Fruit fly (Drosophila melanogaster): Measurements from ENCODE around the gene dnt.

The dnt gene

DNA sequence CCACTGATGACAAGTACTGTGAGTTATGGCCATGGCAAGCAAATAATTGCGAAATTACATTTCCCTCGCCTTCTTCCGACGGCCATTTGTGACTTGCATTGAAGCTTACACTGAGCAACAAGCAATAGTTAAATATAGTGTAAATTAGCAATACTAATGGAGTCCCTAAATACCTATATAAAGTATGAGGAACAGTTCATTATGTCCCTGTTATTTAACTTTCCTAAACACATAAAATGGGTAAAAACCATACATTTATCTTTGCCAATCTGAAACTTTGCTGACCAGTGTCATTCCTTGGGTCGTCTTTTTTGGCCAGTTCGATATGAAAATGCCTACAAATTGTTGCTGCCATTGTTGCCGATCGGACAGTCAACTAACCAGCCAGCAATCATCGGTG is 37.6 kb downstream of the dnt start (continued):
- no peak for TF ChIP-seq CG16779 (tag; optimal IDR thresholded peaks at IDR 0.05)
- peak; percentile 81 for TF ChIP-seq svp (GFP tag)
- TF ChIP-seq Lpt (GFP tag; optimal IDR thresholded peaks at IDR 0.05), result peak; percentile 74
- peak; percentile 87 for TF ChIP-seq CG15336 (GFP tag; IDR thresholded peaks at IDR 0.05)
- peak; percentile 69 for TF ChIP-seq Ets96B (tag; optimal IDR thresholded peaks at IDR 0.05)
- peak; percentile 66 for TF ChIP-seq Gug (GFP tag; IDR thresholded peaks at IDR 0.05)
- TF ChIP-seq pdm3 (GFP tag; optimal IDR thresholded peaks at IDR 0.05), result peak; percentile 76
- TF ChIP-seq CG9139 (GFP tag; optimal IDR thresholded peaks at IDR 0.05), result peak; percentile 22
- peak; percentile 76 for TF ChIP-seq CG4318 (GFP tag; optimal IDR thresholded peaks at IDR 0.05)
- TF ChIP-seq topi (GFP tag; optimal IDR thresholded peaks at IDR 0.05), result peak; percentile 59
- TF ChIP-seq dac (GFP tag; optimal IDR thresholded peaks at IDR 0.05), result peak; percentile 69
- TF ChIP-seq vri (GFP tag; optimal IDR thresholded peaks at IDR 0.05), result peak; percentile 0
- peak; percentile 54 for TF ChIP-seq CG10669 (GFP tag; optimal IDR thresholded peaks at IDR 0.05)
- peak; percentile 84 for TF ChIP-seq CG8119 (GFP tag; IDR thresholded peaks at IDR 0.05)
- peak; percentile 32 for TF ChIP-seq CG11762 (GFP tag; optimal IDR thresholded peaks at IDR 0.05; ENCODE audit: insufficient read depth)
- peak; percentile 10 for TF ChIP-seq CG11902 (GFP tag; optimal IDR thresholded peaks at IDR 0.05)
- TF ChIP-seq fkh (GFP tag; optimal IDR thresholded peaks at IDR 0.05), result no peak
- peak; percentile 71 for TF ChIP-seq CG3919 (GFP tag; optimal IDR thresholded peaks at IDR 0.05)
- peak; percentile 38 for TF ChIP-seq CG6808 (GFP tag; optimal IDR thresholded peaks at IDR 0.05)
- TF ChIP-seq Eip75B (GFP tag; optimal IDR thresholded peaks at IDR 0.05), result peak; percentile 62
- peak; percentile 36 for TF ChIP-seq fd59A (GFP tag; optimal IDR thresholded peaks at IDR 0.05)
- TF ChIP-seq esn (GFP tag; optimal IDR thresholded peaks at IDR 0.05), result peak; percentile 52
- TF ChIP-seq Hr4 (GFP tag; optimal IDR thresholded peaks at IDR 0.05), result peak; percentile 86
- peak in 1 of 2 experiments; percentile 57 for TF ChIP-seq salr (GFP tag; optimal IDR thresholded peaks at IDR 0.05)
- TF ChIP-seq Ets21C (GFP tag; optimal IDR thresholded peaks at IDR 0.05), result peak; percentile 15
- TF ChIP-seq CG6854 (GFP tag; optimal IDR thresholded peaks at IDR 0.05), result no peak
- peak; percentile 44 for TF ChIP-seq dsx (GFP tag; optimal IDR thresholded peaks at IDR 0.05; ENCODE audit: poor library complexity, severe bottlenecking)

dm6 chr2L:19324737-19325136 is 38.3 kb downstream of the dnt start:
- TF ChIP-seq Lpt (GFP tag; optimal IDR thresholded peaks at IDR 0.05) (no peak), Met (GFP tag; optimal IDR thresholded peaks at IDR 0.05) (no peak), Eip78C (GFP tag) (no peak), CG3032 (tag; optimal IDR thresholded peaks at IDR 0.05) (no peak), Gug (GFP tag; IDR thresholded peaks at IDR 0.05) (no peak)

- TF ChIP-seq Eip93F (GFP tag; optimal IDR thresholded peaks at IDR 0.05) (no peak), svp (GFP tag) (peak; percentile 61), CG6854 (GFP tag; optimal IDR thresholded peaks at IDR 0.05) (peak; percentile 64), CG6808 (GFP tag; optimal IDR thresholded peaks at IDR 0.05) (peak; percentile 1), Lpt (GFP tag; optimal IDR thresholded peaks at IDR 0.05) (no peak), Eip78C (GFP tag) (peak; percentile 24), Sox102F (GFP tag; optimal IDR thresholded peaks at IDR 0.05) (peak; percentile 9), CG8119 (GFP tag; IDR thresholded peaks at IDR 0.05) (no peak)
These were observed 39.5 kb downstream of the dnt start for dm6 chr2L:19323530-19324023.

DNA sequence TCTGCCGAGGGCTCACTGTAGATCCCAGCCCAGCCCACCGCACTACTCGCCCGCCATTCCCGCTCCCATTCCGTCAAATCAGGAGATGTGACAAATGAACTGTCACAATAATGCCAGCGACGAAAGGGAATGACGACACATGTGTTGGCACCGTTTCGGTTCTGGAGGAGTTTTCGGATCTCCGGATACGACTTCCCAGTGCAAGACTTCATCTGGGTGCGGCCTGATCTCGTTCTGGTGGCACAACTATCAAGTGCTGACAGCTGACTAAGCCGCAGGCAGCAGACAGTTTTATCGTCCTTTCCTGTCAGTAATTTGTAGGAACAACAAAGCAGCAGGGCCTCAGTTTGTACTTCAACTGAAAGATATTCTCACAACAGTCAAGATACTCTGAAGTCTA is 40.3 kb downstream of the dnt start:
- no peak for TF ChIP-seq CG7368 (GFP tag; optimal IDR thresholded peaks at IDR 0.05)
- TF ChIP-seq OdsH (GFP tag; optimal IDR thresholded peaks at IDR 0.05), result no peak
- no peak for TF ChIP-seq Eip75B (GFP tag; optimal IDR thresholded peaks at IDR 0.05)
- TF ChIP-seq ss (GFP tag; optimal IDR thresholded peaks at IDR 0.05), result no peak
- TF ChIP-seq CG31627 (GFP tag; optimal IDR thresholded peaks at IDR 0.05), result no peak
- TF ChIP-seq Gug (GFP tag; IDR thresholded peaks at IDR 0.05), result no peak
